Fruit fly (Drosophila melanogaster): ENCODE data around the gene PIG-B.
A peak's percentile ranks its signal among the peaks of the same experiment; 100 is the strongest.

- TF ChIP-seq CG12605 (GFP tag; IDR thresholded peaks at IDR 0.05), result peak; percentile 97
- TF ChIP-seq EcR (GFP tag; optimal IDR thresholded peaks at IDR 0.05), result peak; percentile 70
- peak; percentile 99 for TF ChIP-seq CG4496 (GFP tag; IDR thresholded peaks at IDR 0.05)
- TF ChIP-seq CG15710 (tag; optimal IDR thresholded peaks at IDR 0.05), result peak; percentile 97
- peak; percentile 98 for TF ChIP-seq rn (GFP tag; IDR thresholded peaks at IDR 0.05)
- peak; percentile 98 for TF ChIP-seq CG34367 (tag; optimal IDR thresholded peaks at IDR 0.05)
- peak; percentile 99 for TF ChIP-seq Pif1B (GFP tag; optimal IDR thresholded peaks at IDR 0.05)
- peak; percentile 99 for TF ChIP-seq Ets98B (GFP tag; IDR thresholded peaks at IDR 0.05)
Observed at dm6 chr3L:3785002-3785661, 25.9 kb upstream of the PIG-B start.
